Worm (Caenorhabditis elegans) whole organism, dauer: Measurements from ENCODE around the gene F20D12.12.
"Not testable (repeated sequence)": the region's sequence is repeated elsewhere in the genome, so short reads cannot be mapped to it uniquely, and the experiment has no call there.

Experiments used
- unc-62 ChIP-seq: sonication (generic microtip); optimal IDR thresholded peaks from 2 replicates; lab custom pipeline; 2017; ENCODE audit warnings: missing biosample characterization, missing genetic modification reagents, missing genetic modification characterization

Gene F20D12.12

ce11 chrIV:7946899-7947499, at the start of gene F20D12.12:
Gene F20D12.12 (plus strand): TSS chrIV:7947440.
- TF ChIP-seq unc-62 (GFP tag; lab: Kevin White, UChicago) = not testable (repeated sequence)

ce11 chrIV:7897443-7897842, 49.8 kb upstream of the F20D12.12 start, which contains the start of gene ilys-4:
Gene ilys-4 (minus strand): TSS chrIV:7897543.
- TF ChIP-seq unc-62 (GFP tag; lab: Kevin White, UChicago) = no peak

- no peak for TF ChIP-seq unc-62 (GFP tag; lab: Kevin White, UChicago)
These were observed 49.3 kb upstream of the F20D12.12 start for ce11 chrIV:7897953-7898352.

- no peak for TF ChIP-seq unc-62 (GFP tag; lab: Kevin White, UChicago)
These were observed 48.8 kb upstream of the F20D12.12 start for ce11 chrIV:7898489-7898888.

ce11 chrIV:7902221-7902904, 44.9 kb upstream of the F20D12.12 start, which contains the start of gene arp-11:
Gene arp-11 (minus strand): TSS chrIV:7902271.
- no peak for TF ChIP-seq unc-62 (GFP tag; lab: Kevin White, UChicago)

- no peak for TF ChIP-seq unc-62 (GFP tag; lab: Kevin White, UChicago)
These were observed 43.9 kb upstream of the F20D12.12 start, which contains the start of gene C49H3.6 for ce11 chrIV:7903359-7903758. Gene C49H3.6 (plus strand): TSS chrIV:7903738.

- TF ChIP-seq unc-62 (GFP tag; lab: Kevin White, UChicago) = no peak
These were observed 40.6 kb upstream of the F20D12.12 start for ce11 chrIV:7906643-7907042.

- TF ChIP-seq unc-62 (GFP tag; lab: Kevin White, UChicago) = no peak
These were observed 37.6 kb upstream of the F20D12.12 start for ce11 chrIV:7909455-7910141.

- no peak for TF ChIP-seq unc-62 (GFP tag; lab: Kevin White, UChicago)
These were observed 37.0 kb upstream of the F20D12.12 start, which contains the start of the genes npp-27 and ntl-4 for ce11 chrIV:7910197-7910735. Gene npp-27 (minus strand): TSS chrIV:7910247. Gene ntl-4 (plus strand): TSS chrIV:7910575.

- no peak for TF ChIP-seq unc-62 (GFP tag; lab: Kevin White, UChicago)
These were observed 32.2 kb upstream of the F20D12.12 start, which contains the start of gene C49H3.4 for ce11 chrIV:7914991-7915390. Gene C49H3.4 (plus strand): TSS chrIV:7915291.

- no peak for TF ChIP-seq unc-62 (GFP tag; lab: Kevin White, UChicago)
These were observed 30.3 kb upstream of the F20D12.12 start for ce11 chrIV:7916907-7917306.

- TF ChIP-seq unc-62 (GFP tag; lab: Kevin White, UChicago) = no peak
These were observed 29.4 kb upstream of the F20D12.12 start for ce11 chrIV:7917881-7918280.

- no peak for TF ChIP-seq unc-62 (GFP tag; lab: Kevin White, UChicago)
These were observed 27.1 kb upstream of the F20D12.12 start, which contains the start of gene C49H3.16 for ce11 chrIV:7920126-7920525. Gene C49H3.16 (plus strand): TSS chrIV:7920426.

ce11 chrIV:7923982-7924480, 23.2 kb upstream of the F20D12.12 start, which contains the start of the genes xpo-3 and C49H3.3:
Gene xpo-3 (minus strand): TSS chrIV:7924032.
Gene C49H3.3 (plus strand): TSS chrIV:7924350.
- no peak for TF ChIP-seq unc-62 (GFP tag; lab: Kevin White, UChicago)
